Fruit fly (Drosophila melanogaster): ENCODE results near the gene CG42564.

DNA sequence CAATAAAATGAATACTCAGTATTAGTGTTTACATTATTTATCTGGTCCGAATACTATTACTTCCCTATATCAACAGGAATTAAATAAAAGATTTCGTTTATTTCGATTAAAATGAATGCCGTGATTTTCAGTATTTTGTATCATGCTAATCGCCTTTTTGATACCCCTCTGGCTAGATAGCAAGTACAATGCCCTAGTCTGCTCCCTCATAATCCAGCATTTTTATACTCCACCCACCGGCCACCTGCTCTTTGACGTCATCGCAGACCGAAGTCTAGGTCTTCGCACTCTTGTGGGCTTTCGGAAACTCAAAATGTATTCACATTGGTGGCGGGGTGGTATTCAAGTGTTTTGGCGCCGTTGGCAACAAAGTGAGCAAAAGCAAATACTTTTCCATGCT lies 29.4 kb downstream of the CG42564 start:
- TF ChIP-seq ham (GFP tag; IDR thresholded peaks at IDR 0.05) (no peak), CG13894 (tag; optimal IDR thresholded peaks at IDR 0.05) (peak; percentile 2), sisA (GFP tag; IDR thresholded peaks at IDR 0.05) (no peak), CG17359 (tag; optimal IDR thresholded peaks at IDR 0.05) (no peak), CG7839 (tag; optimal IDR thresholded peaks at IDR 0.05) (no peak), ATbp (GFP tag; optimal IDR thresholded peaks at IDR 0.05) (no peak), D19B (GFP tag; optimal IDR thresholded peaks at IDR 0.05) (no peak), CG14667 (GFP tag; IDR thresholded peaks at IDR 0.05) (no peak), CG10959 (GFP tag; IDR thresholded peaks at IDR 0.05) (no peak), Hey (tag; optimal IDR thresholded peaks at IDR 0.05) (no peak), vvl (GFP tag; IDR thresholded peaks at IDR 0.05) (no peak), CG12299 (tag; optimal IDR thresholded peaks at IDR 0.05) (no peak)

Measured in whole organism, embryonic.